Fruit fly (Drosophila melanogaster) whole organism, embryonic: ENCODE measurements around the gene Rbfox1.

Experiments used
- Abd-B ChIP-seq: fragments of 200-800 bp; sonication (Bioruptor generic); optimal IDR thresholded peaks from 2 replicates; lab custom pipeline; 2018; ENCODE audit warnings: missing biosample characterization, mild to moderate bottlenecking, missing genetic modification characterization, moderate library complexity
- CG13123 ChIP-seq: fragments of 200-800 bp; sonication (Bioruptor generic); optimal IDR thresholded peaks from 2 replicates; lab custom pipeline; 2016; ENCODE audit warnings: missing biosample characterization, missing genetic modification characterization
- CG13296 ChIP-seq: fragments of 200-800 bp; sonication (Bioruptor generic); optimal IDR thresholded peaks from 3 replicates; lab custom pipeline; 2018; ENCODE audit warnings: missing biosample characterization, mild to moderate bottlenecking, missing genetic modification characterization
- CG17186 ChIP-seq: fragments of 200-800 bp; sonication (Bioruptor generic); optimal IDR thresholded peaks from 3 replicates; lab custom pipeline; 2017; ENCODE audit warnings: missing biosample characterization, missing genetic modification reagents, missing genetic modification characterization
- CG17802 ChIP-seq: fragments of 200-800 bp; sonication (Bioruptor generic); optimal IDR thresholded peaks from 2 replicates; lab custom pipeline; 2018; ENCODE audit warnings: missing biosample characterization, mild to moderate bottlenecking, missing genetic modification characterization, moderate library complexity
- CG9727 ChIP-seq: fragments of 200-800 bp; sonication (Bioruptor generic); optimal IDR thresholded peaks from 3 replicates; lab custom pipeline; 2017; ENCODE audit warnings: missing biosample characterization, mild to moderate bottlenecking, missing genetic modification characterization
- E2f1 ChIP-seq: fragments of 200-800 bp; sonication (Bioruptor generic); IDR thresholded peaks from 2 replicates; pipeline ENCODE4 v1.3.6; 2022; ENCODE audit warnings: missing biosample characterization, missing genetic modification characterization
- Opbp ChIP-seq: fragments of 200-800 bp; sonication (Bioruptor generic); IDR thresholded peaks from 3 replicates; pipeline ENCODE4 v1.3.6; 2022; ENCODE audit warnings: missing biosample characterization, missing genetic modification characterization; ENCODE audit not compliant: partially characterized antibody
- Poxn ChIP-seq: fragments of 200-800 bp; sonication (Bioruptor generic); IDR thresholded peaks from 2 replicates; pipeline ENCODE4 v1.3.6; 2022; ENCODE audit warnings: missing biosample characterization, missing genetic modification characterization
- cas ChIP-seq: fragments of 200-800 bp; sonication (Bioruptor generic); IDR thresholded peaks from 2 replicates; pipeline ENCODE4 v1.3.6; 2022; ENCODE audit warnings: missing biosample characterization, missing genetic modification characterization
- dati ChIP-seq: fragments of 200-800 bp; sonication (Bioruptor generic); IDR thresholded peaks from 2 replicates; pipeline ENCODE4 v1.3.6; 2022; ENCODE audit warnings: missing biosample characterization, missing genetic modification characterization
- fd64A ChIP-seq: fragments of 200-800 bp; sonication (Bioruptor generic); optimal IDR thresholded peaks from 3 replicates; lab custom pipeline; 2018; ENCODE audit warnings: missing biosample characterization, mild to moderate bottlenecking, missing genetic modification characterization
- kah ChIP-seq: fragments of 200-800 bp; sonication (Bioruptor generic); optimal IDR thresholded peaks from 2 replicates; lab custom pipeline; 2018; ENCODE audit warnings: missing biosample characterization, mild to moderate bottlenecking, missing genetic modification characterization
- tup ChIP-seq: fragments of 200-800 bp; sonication (Bioruptor generic); optimal IDR thresholded peaks from 2 replicates; lab custom pipeline; 2016; ENCODE audit warnings: missing biosample characterization, mild to moderate bottlenecking, missing genetic modification characterization, moderate library complexity

DNA sequence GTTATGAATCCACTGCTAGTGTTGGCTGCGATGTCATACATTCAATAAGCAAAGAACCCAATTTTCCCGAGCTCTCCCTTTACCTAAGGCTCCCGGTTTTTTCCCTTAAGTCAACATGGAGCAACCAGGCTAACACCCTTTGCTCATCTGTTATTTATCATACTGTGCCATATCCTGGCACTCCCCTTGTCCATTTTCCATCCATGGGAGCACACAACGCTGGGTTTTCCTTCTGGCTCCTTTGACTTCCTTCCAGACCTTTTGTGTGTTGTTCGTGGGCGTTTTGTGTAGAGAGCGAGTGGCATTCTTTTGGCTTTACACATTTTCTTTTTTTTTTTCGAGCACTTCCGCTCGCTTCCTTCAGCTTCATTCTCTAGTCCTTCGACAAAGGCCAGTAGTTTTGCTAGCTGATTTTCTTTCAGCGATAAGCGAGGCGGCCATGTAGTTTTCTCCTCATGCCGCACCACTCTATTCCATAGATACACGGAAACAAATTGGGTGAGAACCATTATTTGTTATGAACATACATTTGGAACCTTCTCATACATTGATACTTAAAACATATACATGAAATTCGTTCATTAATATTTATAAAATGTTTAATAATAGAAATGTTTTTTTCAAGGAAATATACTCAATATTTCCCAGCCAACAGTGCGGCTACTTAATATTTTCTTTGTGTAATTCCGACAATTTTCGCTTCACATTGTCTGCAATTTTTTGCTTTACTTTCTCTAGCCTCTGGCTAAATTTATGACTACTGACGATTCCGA lies 14.9 kb downstream of the Rbfox1 start:
- no peak for TF ChIP-seq Poxn (GFP tag; lab: Robert Waterston, UW)
- no peak for TF ChIP-seq kah (GFP tag; lab: Kevin White, UChicago)
- no peak for TF ChIP-seq cas (GFP tag; lab: Robert Waterston, UW)
- no peak for TF ChIP-seq E2f1 (GFP tag; lab: Robert Waterston, UW)
- no peak for TF ChIP-seq CG17186 (GFP tag; lab: Kevin White, UChicago)
- TF ChIP-seq CG9727 (GFP tag; lab: Kevin White, UChicago): no peak
- TF ChIP-seq fd64A (GFP tag; lab: Kevin White, UChicago): no peak
- TF ChIP-seq CG17802: no peak
- TF ChIP-seq Opbp (GFP tag; lab: Robert Waterston, UW): no peak
- TF ChIP-seq CG13123 (GFP tag; lab: Kevin White, UChicago): no peak
- TF ChIP-seq tup (GFP tag; lab: Kevin White, UChicago): no peak
- no peak for TF ChIP-seq Abd-B (GFP tag; lab: Kevin White, UChicago)
- no peak for TF ChIP-seq CG13296
- no peak for TF ChIP-seq dati (GFP tag; lab: Robert Waterston, UW)
